Fruit fly (Drosophila melanogaster) whole organism, embryonic: ENCODE measurements around the gene CG43759.
A peak's percentile ranks its signal among the peaks of the same experiment; 100 is the strongest.

Source experiments
- BEAF-32 ChIP-seq: fragments of 200-800 bp; sonication (Bioruptor generic); optimal IDR thresholded peaks from 3 replicates; lab custom pipeline; 2017; ENCODE audit warnings: missing biosample characterization, missing genetic modification characterization, mild to moderate bottlenecking, moderate library complexity, missing genetic modification reagents
- CG11247 ChIP-seq: fragments of 200-800 bp; sonication (Bioruptor generic); IDR thresholded peaks from 2 replicates; pipeline ENCODE4 v1.3.6; 2022; ENCODE audit warnings: missing biosample characterization, missing genetic modification characterization
- CG12104 ChIP-seq: fragments of 200-800 bp; sonication (Bioruptor generic); optimal IDR thresholded peaks from 3 replicates; lab custom pipeline; 2016; ENCODE audit warnings: missing biosample characterization, missing genetic modification characterization
- CG13624 ChIP-seq: fragments of 200-800 bp; sonication (Bioruptor generic); optimal IDR thresholded peaks from 2 replicates; lab custom pipeline; 2016; ENCODE audit warnings: missing biosample characterization, missing genetic modification characterization
- CG18476 ChIP-seq: fragments of 200-800 bp; sonication (Bioruptor generic); optimal IDR thresholded peaks from 2 replicates; lab custom pipeline; 2016; ENCODE audit warnings: missing biosample characterization, mild to moderate bottlenecking, missing genetic modification characterization
- CG2678 ChIP-seq: fragments of 200-800 bp; sonication (Bioruptor generic); optimal IDR thresholded peaks from 3 replicates; lab custom pipeline; 2019; ENCODE audit warnings: missing biosample characterization, mild to moderate bottlenecking, missing genetic modification characterization, moderate library complexity
- CG30403 ChIP-seq: fragments of 200-800 bp; sonication (Bioruptor generic); optimal IDR thresholded peaks from 3 replicates; lab custom pipeline; 2016; ENCODE audit warnings: missing biosample characterization, missing genetic modification characterization
- CG31365 ChIP-seq: fragments of 200-800 bp; sonication (Bioruptor generic); optimal IDR thresholded peaks from 2 replicates; lab custom pipeline; 2018; ENCODE audit warnings: missing biosample characterization, mild to moderate bottlenecking, missing genetic modification characterization
- CG31441 ChIP-seq: fragments of 200-800 bp; sonication (Bioruptor generic); IDR thresholded peaks from 2 replicates; pipeline ENCODE4 v1.3.6; 2022; ENCODE audit warnings: missing biosample characterization, missing genetic modification characterization
- CG32767 ChIP-seq: fragments of 200-800 bp; sonication (Bioruptor generic); IDR thresholded peaks from 2 replicates; pipeline ENCODE4 v1.3.6; 2022; ENCODE audit warnings: missing biosample characterization, missing genetic modification characterization
- CG4617 ChIP-seq: fragments of 200-800 bp; sonication (Bioruptor generic); optimal IDR thresholded peaks from 3 replicates; lab custom pipeline; 2016; ENCODE audit warnings: missing biosample characterization, missing genetic modification characterization, borderline replicate concordance
- CG7271 ChIP-seq: fragments of 200-800 bp; sonication (Bioruptor generic); optimal IDR thresholded peaks from 2 replicates; lab custom pipeline; 2018; ENCODE audit warnings: missing biosample characterization, mild to moderate bottlenecking, missing genetic modification characterization, moderate library complexity
- CG9215 ChIP-seq: fragments of 200-800 bp; sonication (Bioruptor generic); IDR thresholded peaks from 2 replicates; pipeline ENCODE4 v1.3.6; 2022; ENCODE audit warnings: missing biosample characterization, missing genetic modification characterization
- CG9727 ChIP-seq: fragments of 200-800 bp; sonication (Bioruptor generic); optimal IDR thresholded peaks from 3 replicates; lab custom pipeline; 2017; ENCODE audit warnings: missing biosample characterization, mild to moderate bottlenecking, missing genetic modification characterization
- CG9797 ChIP-seq: fragments of 200-800 bp; sonication (Bioruptor generic); optimal IDR thresholded peaks from 3 replicates; lab custom pipeline; 2018; ENCODE audit warnings: missing biosample characterization, mild to moderate bottlenecking, missing genetic modification characterization
- CG9817 ChIP-seq: fragments of 200-800 bp; sonication (Bioruptor generic); optimal IDR thresholded peaks from 2 replicates; lab custom pipeline; 2018; ENCODE audit warnings: missing biosample characterization, mild to moderate bottlenecking, missing genetic modification characterization, moderate library complexity
- D19A ChIP-seq: fragments of 200-800 bp; optimal IDR thresholded peaks from 3 replicates; lab custom pipeline; 2019; ENCODE audit warnings: missing biosample characterization, mild to moderate bottlenecking, missing genetic modification characterization, moderate library complexity
- Fer2 ChIP-seq: fragments of 200-800 bp; sonication (Bioruptor generic); optimal IDR thresholded peaks from 2 replicates; lab custom pipeline; 2018; ENCODE audit warnings: missing biosample characterization, mild to moderate bottlenecking, missing genetic modification characterization, moderate library complexity
- MTF-1 ChIP-seq: fragments of 200-800 bp; sonication (Bioruptor generic); optimal IDR thresholded peaks from 2 replicates; lab custom pipeline; 2018; ENCODE audit warnings: missing biosample characterization, mild to moderate bottlenecking, missing genetic modification characterization, borderline replicate concordance
- Mad ChIP-seq: fragments of 200-800 bp; sonication (Bioruptor generic); optimal IDR thresholded peaks from 2 replicates; lab custom pipeline; 2016; ENCODE audit warnings: missing biosample characterization, missing genetic modification characterization
- Myb ChIP-seq: fragments of 200-800 bp; sonication (Bioruptor generic); optimal IDR thresholded peaks from 2 replicates; lab custom pipeline; 2016; ENCODE audit warnings: missing biosample characterization, missing genetic modification characterization
- NFAT ChIP-seq: fragments of 200-800 bp; sonication (Bioruptor generic); IDR thresholded peaks from 2 replicates; pipeline ENCODE4 v1.3.6; 2022; ENCODE audit warnings: missing biosample characterization, missing genetic modification characterization
- Neu2 ChIP-seq: fragments of 200-800 bp; sonication (Bioruptor generic); optimal IDR thresholded peaks from 3 replicates; lab custom pipeline; 2016; ENCODE audit warnings: missing biosample characterization, missing genetic modification characterization, borderline replicate concordance
- Nf-YC ChIP-seq: fragments of 200-800 bp; optimal IDR thresholded peaks from 3 replicates; lab custom pipeline; 2019; ENCODE audit warnings: missing biosample characterization, mild to moderate bottlenecking, missing genetic modification characterization, moderate library complexity
- NfI ChIP-seq: fragments of 200-800 bp; sonication (Bioruptor generic); optimal IDR thresholded peaks from 3 replicates; lab custom pipeline; 2018; ENCODE audit warnings: missing biosample characterization, mild to moderate bottlenecking, missing genetic modification characterization, moderate library complexity
- Opbp ChIP-seq: fragments of 200-800 bp; sonication (Bioruptor generic); IDR thresholded peaks from 3 replicates; pipeline ENCODE4 v1.3.6; 2022; ENCODE audit warnings: missing biosample characterization, missing genetic modification characterization; ENCODE audit not compliant: partially characterized antibody
- Sry-β ChIP-seq: fragments of 200-800 bp; sonication (Bioruptor generic); optimal IDR thresholded peaks from 2 replicates; lab custom pipeline; 2018; ENCODE audit warnings: missing biosample characterization, mild to moderate bottlenecking, missing genetic modification characterization, moderate library complexity
- Stat92E ChIP-seq, 3 experiments: fragments of >200 bp in 2 of 3; fragments of 200-800 bp in 1 of 3; sonication (Bioruptor generic) in 1 of 3; optimal IDR thresholded peaks; 2 replicates each; lab custom pipeline; 2017 to 2019; ENCODE audit warnings: missing biosample characterization in 3 of 3, missing genetic modification characterization in 3 of 3, mild to moderate bottlenecking in 1 of 3, moderate library complexity in 1 of 3
- Vsx1 ChIP-seq: fragments of 200-800 bp; sonication (Bioruptor generic); optimal IDR thresholded peaks from 2 replicates; lab custom pipeline; 2017; ENCODE audit warnings: missing biosample characterization, mild to moderate bottlenecking, missing genetic modification characterization, missing genetic modification reagents
- bigmax ChIP-seq: fragments of 200-800 bp; sonication (Bioruptor generic); optimal IDR thresholded peaks from 2 replicates; lab custom pipeline; 2018; ENCODE audit warnings: missing biosample characterization, mild to moderate bottlenecking, missing genetic modification characterization
- chm ChIP-seq: fragments of 200-800 bp; sonication (Bioruptor generic); IDR thresholded peaks from 2 replicates; pipeline ENCODE4 v1.3.6; 2022; ENCODE audit warnings: missing biosample characterization, missing genetic modification characterization
- crc ChIP-seq: fragments of 200-800 bp; sonication (Bioruptor generic); optimal IDR thresholded peaks from 2 replicates; lab custom pipeline; 2016; ENCODE audit warnings: missing biosample characterization, missing genetic modification characterization
- esg ChIP-seq: fragments of 200-800 bp; sonication (Bioruptor generic); conservative IDR thresholded peaks from 2 replicates; pipeline ENCODE4 v1.3.6; 2022; ENCODE audit warnings: missing biosample characterization, missing genetic modification characterization
- fu2 ChIP-seq: fragments of 200-800 bp; sonication (Bioruptor generic); optimal IDR thresholded peaks from 2 replicates; lab custom pipeline; 2016; ENCODE audit warnings: missing biosample characterization, missing genetic modification characterization
- gcm2 ChIP-seq: fragments of 200-800 bp; sonication (Bioruptor generic); optimal IDR thresholded peaks from 2 replicates; lab custom pipeline; 2016; ENCODE audit warnings: missing biosample characterization, missing genetic modification characterization
- gt ChIP-seq: fragments of 200-800 bp; sonication (Bioruptor generic); IDR thresholded peaks from 2 replicates; pipeline ENCODE4 v1.3.6; 2022; ENCODE audit warnings: missing biosample characterization, missing genetic modification characterization
- ind ChIP-seq: fragments of 200-800 bp; sonication (Bioruptor generic); optimal IDR thresholded peaks from 3 replicates; lab custom pipeline; 2016; ENCODE audit warnings: missing biosample characterization, missing genetic modification characterization
- jigr1 ChIP-seq: fragments of 200-800 bp; sonication (Bioruptor generic); IDR thresholded peaks from 3 replicates; pipeline ENCODE4 v1.3.6; 2022; ENCODE audit warnings: missing biosample characterization, missing genetic modification characterization
- ken ChIP-seq: fragments of 200-800 bp; sonication (Bioruptor generic); IDR thresholded peaks from 3 replicates; pipeline ENCODE4 v1.3.6; 2022; ENCODE audit warnings: missing biosample characterization, missing genetic modification characterization
- klu ChIP-seq: fragments of 200-800 bp; sonication (Bioruptor generic); IDR thresholded peaks from 2 replicates; pipeline ENCODE4 v1.3.6; 2022; ENCODE audit warnings: missing biosample characterization, missing genetic modification characterization
- lilli ChIP-seq: fragments of 200-800 bp; sonication (Bioruptor generic); optimal IDR thresholded peaks from 3 replicates; lab custom pipeline; 2016; ENCODE audit warnings: missing biosample characterization, missing genetic modification characterization
- onecut ChIP-seq: fragments of 200-800 bp; sonication (Bioruptor generic); IDR thresholded peaks from 2 replicates; pipeline ENCODE4 v1.3.6; 2022; ENCODE audit warnings: missing biosample characterization, missing genetic modification characterization
- run ChIP-seq: fragments of 200-800 bp; sonication (Bioruptor generic); optimal IDR thresholded peaks from 3 replicates; lab custom pipeline; 2018; ENCODE audit warnings: missing biosample characterization, mild to moderate bottlenecking, missing genetic modification characterization
- stc ChIP-seq: fragments of 200-800 bp; sonication (Bioruptor generic); IDR thresholded peaks from 2 replicates; pipeline ENCODE4 v1.3.6; 2022; ENCODE audit warnings: missing biosample characterization, missing genetic modification characterization
- tap ChIP-seq: fragments of 200-800 bp; optimal IDR thresholded peaks from 3 replicates; lab custom pipeline; 2019; ENCODE audit warnings: missing biosample characterization, mild to moderate bottlenecking, missing genetic modification characterization, moderate library complexity
- trem ChIP-seq: fragments of 200-800 bp; optimal IDR thresholded peaks from 3 replicates; lab custom pipeline; 2019; ENCODE audit warnings: missing biosample characterization, mild to moderate bottlenecking, missing genetic modification characterization, moderate library complexity
- wdn ChIP-seq: fragments of 200-800 bp; sonication (Bioruptor generic); IDR thresholded peaks from 2 replicates; pipeline ENCODE4 v1.3.6; 2022; ENCODE audit warnings: missing biosample characterization, missing genetic modification characterization
- wek ChIP-seq: fragments of 200-800 bp; sonication (Bioruptor generic); optimal IDR thresholded peaks from 3 replicates; lab custom pipeline; 2018; ENCODE audit warnings: missing biosample characterization, mild to moderate bottlenecking, missing genetic modification characterization, moderate library complexity
- zfh1 ChIP-seq: fragments of 200-800 bp; sonication (Bioruptor generic); IDR thresholded peaks from 3 replicates; pipeline ENCODE4 v1.3.6; 2022; ENCODE audit warnings: missing biosample characterization, missing genetic modification characterization

Gene CG43759

DNA sequence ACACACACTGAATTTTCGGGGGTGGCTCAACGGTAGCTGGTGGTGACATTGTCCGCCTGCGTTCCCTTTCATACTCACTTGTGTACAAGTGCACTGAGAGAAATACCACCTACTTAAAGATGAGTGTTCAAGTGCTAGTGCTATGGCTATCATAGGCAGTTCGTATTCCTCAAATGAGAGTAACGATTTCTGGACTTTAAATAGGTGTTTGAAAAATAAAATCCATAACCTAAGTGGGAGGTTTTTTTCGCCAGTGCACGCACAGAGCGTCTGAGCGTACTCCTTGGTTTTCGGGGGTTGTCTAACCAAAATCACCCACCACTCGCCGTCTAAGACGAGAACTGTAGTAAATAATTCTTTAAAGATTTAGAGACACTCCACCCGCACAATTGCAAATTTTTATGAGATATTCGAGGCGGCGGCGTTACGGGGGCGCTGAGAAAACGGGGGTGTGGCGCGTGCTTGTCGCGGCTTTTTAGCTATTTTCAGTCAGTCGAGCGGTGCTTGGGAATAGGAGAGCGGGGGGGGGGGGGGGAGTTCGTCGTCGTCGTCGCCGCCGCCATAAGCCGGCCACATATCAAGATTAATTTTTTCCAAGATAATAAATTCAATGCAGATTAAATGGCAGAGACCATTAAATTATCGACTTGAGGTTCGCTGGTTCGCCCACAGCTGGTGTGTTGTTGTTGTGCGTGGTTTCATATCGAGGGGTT, 88.1 kb downstream of the CG43759 start (continued):
- TF ChIP-seq Nf-YC = peak; percentile 43
- TF ChIP-seq Vsx1 (GFP tag; lab: Kevin White, UChicago) = peak; percentile 41
- peak; percentile 40 for TF ChIP-seq CG4617 (GFP tag; lab: Kevin White, UChicago)
- peak; percentile 84 for TF ChIP-seq CG2678 (tag; lab: Kevin White, UChicago)
- TF ChIP-seq wdn (GFP tag; lab: Robert Waterston, UW) = peak; percentile 61; the same call in 1 of the 2 replicates
- TF ChIP-seq ken (GFP tag; lab: Robert Waterston, UW) = peak; percentile 81
- peak; percentile 62 for TF ChIP-seq CG11247 (GFP tag; lab: Robert Waterston, UW)
- TF ChIP-seq tap (tag; lab: Kevin White, UChicago) = peak; percentile 76
- TF ChIP-seq stc = peak; percentile 49
- TF ChIP-seq lilli = peak; percentile 81
- TF ChIP-seq CG9797 (GFP tag; lab: Kevin White, UChicago) = no peak
- TF ChIP-seq CG9817 (tag; lab: Kevin White, UChicago) = peak; percentile 81
- peak; percentile 58 for TF ChIP-seq Fer2 (tag; lab: Kevin White, UChicago)
- TF ChIP-seq CG9215 (GFP tag; lab: Robert Waterston, UW) = peak; percentile 63
- peak; percentile 79 for TF ChIP-seq NfI (GFP tag; lab: Kevin White, UChicago)
- TF ChIP-seq Neu2 = no peak
- peak; percentile 66; the same call in 1 of the 2 replicates for TF ChIP-seq CG32767 (GFP tag; lab: Robert Waterston, UW)
- peak; percentile 71 for TF ChIP-seq CG18476 (GFP tag; lab: Kevin White, UChicago)
- TF ChIP-seq esg (GFP tag; lab: Robert Waterston, UW) = peak; percentile 63
- peak; percentile 78 for TF ChIP-seq CG30403 (GFP tag; lab: Kevin White, UChicago)
- TF ChIP-seq klu (GFP tag; lab: Robert Waterston, UW) = 0 out of 2 replicates have a peak, but pooled peaks have one; percentile 19
- peak; percentile 82 for TF ChIP-seq CG9727 (GFP tag; lab: Kevin White, UChicago)
- no peak for TF ChIP-seq CG12104 (GFP tag; lab: Kevin White, UChicago)
- peak; percentile 84 for TF ChIP-seq zfh1 (GFP tag; lab: Robert Waterston, UW)
- no peak for TF ChIP-seq CG7271 (tag; lab: Kevin White, UChicago)
- no peak for TF ChIP-seq BEAF-32 (GFP tag; lab: Kevin White, UChicago)
- peak; percentile 23 for TF ChIP-seq Sry-β (GFP tag; lab: Kevin White, UChicago)
- no peak for TF ChIP-seq Opbp
- peak; percentile 70 for TF ChIP-seq trem (tag; lab: Kevin White, UChicago)
- peak; percentile 84 for TF ChIP-seq CG31441
- TF ChIP-seq fu2 (GFP tag; lab: Kevin White, UChicago) = peak; percentile 65
- peak; percentile 51; the same call in 1 of the 2 replicates for TF ChIP-seq NFAT (GFP tag; lab: Robert Waterston, UW)
- peak; percentile 43; the same call in 1 of the 3 replicates for TF ChIP-seq jigr1 (GFP tag; lab: Robert Waterston, UW)
- TF ChIP-seq crc (GFP tag; lab: Kevin White, UChicago) = peak; percentile 63
- TF ChIP-seq CG13624 (GFP tag; lab: Kevin White, UChicago) = peak; percentile 70
- peak; percentile 65 for TF ChIP-seq Mad (GFP tag; lab: Kevin White, UChicago)
- peak; percentile 48 for TF ChIP-seq run (tag; lab: Kevin White, UChicago)
- peak; percentile 66 for TF ChIP-seq CG31365 (tag; lab: Kevin White, UChicago)
- TF ChIP-seq chm (GFP tag; lab: Robert Waterston, UW) = peak; percentile 92
- TF ChIP-seq MTF-1 (GFP tag; lab: Kevin White, UChicago) = peak; percentile 71
- no peak for TF ChIP-seq gcm2 (GFP tag; lab: Kevin White, UChicago)
- TF ChIP-seq Myb (GFP tag; lab: Kevin White, UChicago) = peak; percentile 62
- no peak for TF ChIP-seq Stat92E (GFP tag; optimal IDR thresholded peaks at IDR 0.05; lab: Kevin White, UChicago)
- TF ChIP-seq D19A (tag; lab: Kevin White, UChicago) = peak; percentile 81
- TF ChIP-seq gt (GFP tag; lab: Robert Waterston, UW) = peak; percentile 26; the same call in 1 of the 2 replicates
- TF ChIP-seq bigmax (GFP tag; lab: Kevin White, UChicago) = no peak
- peak; percentile 83 for TF ChIP-seq ind (GFP tag; lab: Kevin White, UChicago)
- TF ChIP-seq onecut (GFP tag; lab: Robert Waterston, UW) = peak; percentile 82
- TF ChIP-seq wek = peak; percentile 72
